Worm (Caenorhabditis elegans): ENCODE data around the gene osta-3.

osta-3 gene

DNA sequence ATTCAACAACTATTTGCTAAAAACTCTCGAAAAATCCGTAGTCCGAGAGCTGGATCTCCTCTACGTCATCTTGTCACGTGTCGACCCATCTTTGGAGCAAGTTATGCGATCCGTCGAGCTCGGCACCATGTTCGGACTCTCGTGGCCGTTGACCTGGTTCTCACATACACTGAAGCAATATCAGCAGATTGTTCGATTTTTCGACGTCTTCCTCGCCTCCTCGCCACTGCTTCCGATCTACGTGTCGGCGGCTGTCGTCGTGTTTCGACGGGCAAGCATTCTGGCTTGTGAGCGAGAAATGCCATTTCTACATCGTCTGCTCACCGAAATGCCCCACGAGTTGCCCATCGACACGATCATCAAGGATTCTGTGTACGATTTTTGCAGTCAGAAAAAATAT, 13.0 kb upstream of the osta-3 start:
- no peak for TF ChIP-seq F13H6.1 (tag; optimal IDR thresholded peaks at IDR 0.05)

DNA sequence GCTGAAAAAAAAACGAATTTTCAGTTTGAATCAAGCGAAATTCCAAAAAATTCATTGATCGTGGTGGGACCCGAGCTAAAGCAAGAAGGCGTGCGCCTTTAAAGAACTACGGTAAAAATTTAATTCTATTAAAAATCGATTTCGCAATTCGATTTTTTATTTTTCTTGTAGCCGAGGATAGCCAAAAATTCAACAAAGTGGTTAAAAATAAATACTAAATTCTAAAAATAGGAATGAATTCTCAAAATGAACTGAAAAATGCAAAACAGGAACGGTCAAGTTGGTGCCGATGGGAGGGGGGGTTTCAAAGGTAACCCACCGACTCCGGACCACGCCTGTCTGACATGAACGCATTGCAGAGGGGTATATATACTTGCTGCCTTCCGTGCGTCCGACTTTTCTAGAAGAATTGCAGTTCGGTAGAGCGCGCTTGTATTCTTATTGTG, 11.2 kb upstream of the osta-3 start:
- TF ChIP-seq crh-2 (tag; optimal IDR thresholded peaks at IDR 0.05) (peak; percentile 54), C34F6.9 (tag; optimal IDR thresholded peaks at IDR 0.05) (no peak), snpc-4 (tag; optimal IDR thresholded peaks at IDR 0.05) (peak; percentile 97), mdl-1 (tag; optimal IDR thresholded peaks at IDR 0.05) (no peak), nhr-11 (tag; optimal IDR thresholded peaks at IDR 0.05) (no peak), ZK546.5 (tag; optimal IDR thresholded peaks at IDR 0.05) (no peak), lin-13 (GFP tag; optimal IDR thresholded peaks at IDR 0.05) (peak; percentile 33), sma-9 (GFP tag; optimal IDR thresholded peaks at IDR 0.05) (peak; percentile 48), sma-9 (tag; optimal IDR thresholded peaks at IDR 0.05) (no peak), mab-5 (tag; optimal IDR thresholded peaks at IDR 0.05) (no peak), elt-3 (tag; optimal IDR thresholded peaks at IDR 0.05) (no peak), sma-3 (GFP tag; optimal IDR thresholded peaks at IDR 0.05) (peak; percentile 6), F13H6.1 (tag; optimal IDR thresholded peaks at IDR 0.05) (peak; percentile 22), lin-11 (tag; optimal IDR thresholded peaks at IDR 0.05) (peak; percentile 48), ama-1 (optimal IDR thresholded peaks at IDR 0.05) (peak; percentile 36), Y55F3AM.14 (GFP tag; optimal IDR thresholded peaks at IDR 0.05) (no peak), lsy-2 (tag; optimal IDR thresholded peaks at IDR 0.05) (peak in 1 of 2 experiments; percentile 63), egl-27 (tag; optimal IDR thresholded peaks at IDR 0.05) (no peak), gmeb-1 (tag; optimal IDR thresholded peaks at IDR 0.05) (peak; percentile 30), sem-4 (tag; optimal IDR thresholded peaks at IDR 0.05) (peak; percentile 57), fos-1 (tag; optimal IDR thresholded peaks at IDR 0.05) (peak; percentile 11), elt-1 (tag; optimal IDR thresholded peaks at IDR 0.05) (no peak), ceh-16 (tag; optimal IDR thresholded peaks at IDR 0.05) (no peak), unc-55 (GFP tag; optimal IDR thresholded peaks at IDR 0.05) (peak; percentile 62)

DNA sequence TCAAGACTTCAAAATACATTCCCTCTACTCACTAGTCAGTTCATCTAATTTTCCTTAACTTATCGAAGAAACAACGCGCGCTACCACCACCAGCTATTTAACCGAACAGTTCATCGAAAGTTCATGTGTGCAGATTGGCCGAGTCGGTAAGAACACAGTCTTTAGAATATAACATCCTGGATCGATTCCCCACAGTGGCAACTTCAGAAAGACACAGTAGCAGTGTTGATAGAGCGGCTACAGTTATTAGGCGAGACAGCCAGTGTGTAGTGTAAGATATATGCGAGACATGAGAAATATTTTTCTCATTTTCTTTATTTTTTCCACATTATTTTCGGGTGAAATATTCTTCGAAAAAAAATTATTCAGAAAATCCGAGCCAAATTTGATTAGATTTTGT, 9.8 kb upstream of the osta-3 start:
- TF ChIP-seq sma-3 (GFP tag; optimal IDR thresholded peaks at IDR 0.05) (peak; percentile 1), nhr-129 (tag; optimal IDR thresholded peaks at IDR 0.05) (peak; percentile 1)

DNA sequence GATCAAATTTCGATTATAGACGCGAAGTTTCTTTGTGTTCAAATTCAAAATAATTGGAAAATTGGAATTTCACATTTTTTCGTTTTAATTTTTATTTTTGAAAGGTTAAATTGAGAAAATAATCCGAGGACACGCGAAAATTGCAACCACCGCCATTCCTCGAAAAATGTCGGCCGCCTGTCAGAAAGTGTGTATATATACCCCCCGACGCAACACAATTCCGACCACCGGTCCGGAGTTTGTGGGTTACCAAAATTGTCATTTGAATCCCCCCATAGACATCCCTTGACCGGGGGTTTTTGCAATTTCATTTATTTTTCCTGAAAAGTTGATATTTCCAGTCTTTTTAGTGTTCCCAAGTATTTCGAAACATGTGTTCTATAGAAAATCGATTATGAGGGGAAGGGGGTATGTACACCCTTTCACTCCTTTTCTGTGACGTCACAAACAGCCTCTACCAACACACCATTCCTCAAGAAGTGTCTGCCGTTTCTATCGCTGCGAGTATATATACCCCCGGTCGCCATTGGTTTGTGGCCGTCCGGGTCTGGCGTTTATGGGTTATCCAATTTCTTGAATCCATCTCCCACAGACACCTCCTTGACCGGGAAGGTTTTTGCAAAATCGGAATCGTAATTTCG, 8.0 kb upstream of the osta-3 start, which contains the start of gene W01D2.3:
Gene W01D2.3, minus strand, starts transcription at position 51 of the 641 bp plus-strand sequence.
- TF ChIP-seq ztf-11 (tag; optimal IDR thresholded peaks at IDR 0.05) (no peak), gmeb-1 (tag; optimal IDR thresholded peaks at IDR 0.05) (peak; percentile 71), peb-1 (tag; optimal IDR thresholded peaks at IDR 0.05) (no peak), unc-39 (tag; optimal IDR thresholded peaks at IDR 0.05) (no peak), dmd-4 (tag; optimal IDR thresholded peaks at IDR 0.05) (no peak), fos-1 (tag; optimal IDR thresholded peaks at IDR 0.05) (peak; percentile 48), blmp-1 (tag; optimal IDR thresholded peaks at IDR 0.05; ENCODE audit: insufficient read depth) (peak; percentile 78), C34F6.9 (tag; optimal IDR thresholded peaks at IDR 0.05) (peak; percentile 51), sem-4 (tag; optimal IDR thresholded peaks at IDR 0.05) (peak; percentile 68), nhr-129 (tag; optimal IDR thresholded peaks at IDR 0.05) (peak; percentile 70), egl-27 (tag; optimal IDR thresholded peaks at IDR 0.05) (no peak), lsy-2 (tag; optimal IDR thresholded peaks at IDR 0.05) (peak; percentile 50 to 71), Y55F3AM.14 (GFP tag; optimal IDR thresholded peaks at IDR 0.05) (peak; percentile 75), unc-55 (GFP tag; optimal IDR thresholded peaks at IDR 0.05) (peak; percentile 61), lin-13 (GFP tag; optimal IDR thresholded peaks at IDR 0.05) (peak; percentile 45), lin-11 (tag; optimal IDR thresholded peaks at IDR 0.05) (peak; percentile 4), zag-1 (tag; optimal IDR thresholded peaks at IDR 0.05) (peak; percentile 3), alr-1 (tag; optimal IDR thresholded peaks at IDR 0.05) (no peak), ztf-4 (tag; optimal IDR thresholded peaks at IDR 0.05) (peak; percentile 19), crh-2 (tag; optimal IDR thresholded peaks at IDR 0.05) (peak; percentile 40), nhr-11 (tag; optimal IDR thresholded peaks at IDR 0.05) (no peak), mdl-1 (tag; optimal IDR thresholded peaks at IDR 0.05) (no peak), elt-1 (tag; optimal IDR thresholded peaks at IDR 0.05) (no peak), ceh-82 (tag; optimal IDR thresholded peaks at IDR 0.05) (no peak), sma-3 (GFP tag; optimal IDR thresholded peaks at IDR 0.05) (peak; percentile 59), nhr-6 (tag; optimal IDR thresholded peaks at IDR 0.05) (peak; percentile 61), elt-3 (tag; optimal IDR thresholded peaks at IDR 0.05) (no peak), nhr-77 (tag; optimal IDR thresholded peaks at IDR 0.05) (peak; percentile 42), nhr-21 (tag; optimal IDR thresholded peaks at IDR 0.05) (peak; percentile 39), aly-2 (tag; optimal IDR thresholded peaks at IDR 0.05) (no peak), ceh-16 (tag; optimal IDR thresholded peaks at IDR 0.05) (no peak), sma-9 (GFP tag; optimal IDR thresholded peaks at IDR 0.05) (no peak), sma-9 (tag; optimal IDR thresholded peaks at IDR 0.05) (no peak), nhr-10 (tag; optimal IDR thresholded peaks at IDR 0.05) (no peak), unc-62 (GFP tag; optimal IDR thresholded peaks at IDR 0.05) (no peak), mab-5 (tag; optimal IDR thresholded peaks at IDR 0.05) (peak; percentile 19), ama-1 (optimal IDR thresholded peaks at IDR 0.05) (peak; percentile 4), mbf-1 (tag; optimal IDR thresholded peaks at IDR 0.05) (no peak), nhr-12 (tag; optimal IDR thresholded peaks at IDR 0.05) (no peak), ZK546.5 (tag; optimal IDR thresholded peaks at IDR 0.05) (no peak), nhr-25 (tag; optimal IDR thresholded peaks at IDR 0.05) (peak; percentile 78), snpc-4 (tag; optimal IDR thresholded peaks at IDR 0.05) (peak; percentile 98), F13H6.1 (tag; optimal IDR thresholded peaks at IDR 0.05) (peak; percentile 76)

Measured in whole organism, L2 larva.